Worm (Caenorhabditis elegans) whole organism, young adult: Measurements from ENCODE around the gene aqp-10.

ENCODE experiments used
- F52B5.7 ChIP-seq: sonication (generic microtip); optimal IDR thresholded peaks from 2 replicates; lab custom pipeline; 2016; ENCODE audit warnings: mild to moderate bottlenecking, missing genetic modification characterization, missing compliant biosample characterization
- egl-18 ChIP-seq: fragments of 200-800 bp; sonication (Bioruptor generic); IDR thresholded peaks from 2 replicates; pipeline ENCODE4 v1.3.6; 2022; ENCODE audit warnings: missing genetic modification reagents, missing genetic modification characterization, missing compliant biosample characterization
- hmg-20 ChIP-seq: fragments of 200-800 bp; sonication (Bioruptor generic); IDR thresholded peaks from 2 replicates; pipeline ENCODE4 v1.3.6; 2022; ENCODE audit warnings: missing genetic modification reagents, missing genetic modification characterization, missing compliant biosample characterization
- madf-3 ChIP-seq: fragments of 200-800 bp; sonication (Bioruptor generic); IDR thresholded peaks from 2 replicates; pipeline ENCODE4 v1.3.6; 2022; ENCODE audit warnings: missing genetic modification reagents, missing genetic modification characterization, missing compliant biosample characterization
- mel-28 ChIP-seq: sonication (generic microtip); optimal IDR thresholded peaks from 2 replicates; lab custom pipeline; 2016; ENCODE audit warnings: borderline replicate concordance, mild to moderate bottlenecking, missing genetic modification characterization, missing compliant biosample characterization
- mes-4 ChIP-seq: sonication (generic microtip); optimal IDR thresholded peaks from 2 replicates; lab custom pipeline; 2016; ENCODE audit warnings: missing genotype, missing genetic modification characterization, missing compliant biosample characterization
- mxl-1 ChIP-seq: sonication (generic microtip); optimal IDR thresholded peaks from 2 replicates; lab custom pipeline; 2016; ENCODE audit warnings: missing genetic modification characterization, missing compliant biosample characterization
- pha-4 ChIP-seq: fragments of 150-350 bp; sonication (generic microtip); optimal IDR thresholded peaks from 2 replicates; lab custom pipeline; 2014; ENCODE audit warnings: missing biosample characterization, missing genetic modification reagents, missing genetic modification characterization
- snpc-1.1 ChIP-seq: sonication (generic microtip); optimal IDR thresholded peaks from 2 replicates; lab custom pipeline; 2017; ENCODE audit warnings: missing genetic modification characterization, mild to moderate bottlenecking, missing compliant biosample characterization, antibody characterized with exemption, moderate library complexity, missing genotype, missing genetic modification reagents; ENCODE audit not compliant: insufficient read depth
- ztf-18 ChIP-seq: sonication (generic microtip); optimal IDR thresholded peaks from 2 replicates; lab custom pipeline; 2016; ENCODE audit warnings: missing genotype, mild to moderate bottlenecking, missing genetic modification characterization, missing compliant biosample characterization

- TF ChIP-seq madf-3 (GFP tag; lab: Robert Waterston, UW) = no peak
- no peak for TF ChIP-seq hmg-20
- TF ChIP-seq egl-18 = no peak
- no peak for TF ChIP-seq mes-4 (tag; lab: Kevin White, UChicago)
- no peak for TF ChIP-seq mel-28
- TF ChIP-seq F52B5.7 = no peak
- no peak for TF ChIP-seq pha-4
- TF ChIP-seq ztf-18 (tag; lab: Kevin White, UChicago) = no peak
- no peak for TF ChIP-seq mxl-1 (tag; lab: Kevin White, UChicago)
- no peak for TF ChIP-seq snpc-1.1
Observed at ce11 chrII:9778495-9778894, 8.8 kb upstream of the aqp-10 start.
